Worm (Caenorhabditis elegans) whole organism, young adult: Measurements from ENCODE around the gene F52H2.5.

Experiments
- C17E4.6 ChIP-seq: fragments of 200-800 bp; sonication (Bioruptor generic); IDR thresholded peaks from 2 replicates; pipeline ENCODE4 v1.3.6; 2022; ENCODE audit warnings: missing genetic modification reagents, missing genetic modification characterization, missing compliant biosample characterization
- D2030.7 ChIP-seq: fragments of 200-800 bp; sonication (Bioruptor generic); IDR thresholded peaks from 2 replicates; pipeline ENCODE4 v1.3.6; 2022; ENCODE audit warnings: missing genetic modification reagents, missing genetic modification characterization, missing compliant biosample characterization
- F10E7.11 ChIP-seq: sonication (generic microtip); optimal IDR thresholded peaks from 2 replicates; lab custom pipeline; 2017; ENCODE audit warnings: mild to moderate bottlenecking, missing genetic modification characterization, moderate library complexity, missing compliant biosample characterization
- F33H1.4 ChIP-seq: fragments of 200-800 bp; sonication (Bioruptor generic); IDR thresholded peaks from 2 replicates; pipeline ENCODE4 v1.3.6; 2022; ENCODE audit warnings: missing genetic modification reagents, missing genetic modification characterization, missing compliant biosample characterization
- F55B11.4 ChIP-seq: sonication (generic microtip); optimal IDR thresholded peaks from 2 replicates; lab custom pipeline; 2016; ENCODE audit warnings: missing compliant biosample characterization, missing genetic modification characterization, borderline replicate concordance; ENCODE audit not compliant: insufficient read depth
- K11D2.4 ChIP-seq: fragments of 200-800 bp; sonication (Bioruptor generic); IDR thresholded peaks from 2 replicates; pipeline ENCODE4 v1.3.6; 2022; ENCODE audit warnings: missing genetic modification reagents, missing genetic modification characterization, missing compliant biosample characterization
- Y56A3A.18 ChIP-seq: fragments of 200-800 bp; sonication (Bioruptor generic); IDR thresholded peaks from 2 replicates; pipeline ENCODE4 v1.3.6; 2022; ENCODE audit warnings: missing genetic modification reagents, missing genetic modification characterization, missing compliant biosample characterization
- Y67H2A.10 ChIP-seq: fragments of 200-800 bp; sonication (Bioruptor generic); conservative IDR thresholded peaks from 2 replicates; pipeline ENCODE4 v1.3.6; 2022; ENCODE audit warnings: missing genetic modification reagents, missing genetic modification characterization, missing compliant biosample characterization
- attf-5 ChIP-seq: fragments of 200-800 bp; sonication (Bioruptor generic); optimal IDR thresholded peaks from 2 replicates; lab custom pipeline; 2018; ENCODE audit warnings: mild to moderate bottlenecking, missing genetic modification characterization, missing compliant biosample characterization
- ceh-100 ChIP-seq: fragments of 200-800 bp; sonication (Bioruptor generic); IDR thresholded peaks from 2 replicates; pipeline ENCODE4 v1.3.6; 2022; ENCODE audit warnings: missing genetic modification reagents, missing genetic modification characterization, missing compliant biosample characterization
- ceh-40 ChIP-seq: fragments of 200-800 bp; sonication (Bioruptor generic); IDR thresholded peaks from 2 replicates; pipeline ENCODE4 v1.3.6; 2022; ENCODE audit warnings: missing genetic modification characterization, missing compliant biosample characterization
- ceh-79 ChIP-seq: sonication (generic microtip); optimal IDR thresholded peaks from 2 replicates; lab custom pipeline; 2017; ENCODE audit warnings: mild to moderate bottlenecking, missing genetic modification characterization, missing compliant biosample characterization
- chd-7 ChIP-seq: sonication (generic microtip); optimal IDR thresholded peaks from 2 replicates; lab custom pipeline; 2016; ENCODE audit warnings: mild to moderate bottlenecking, missing genetic modification characterization, moderate library complexity, missing compliant biosample characterization
- die-1 ChIP-seq: sonication (generic microtip); optimal IDR thresholded peaks from 2 replicates; lab custom pipeline; 2016; ENCODE audit warnings: missing genotype, mild to moderate bottlenecking, missing genetic modification characterization, missing compliant biosample characterization
- ets-4 ChIP-seq: fragments of 200-800 bp; sonication (Bioruptor generic); optimal IDR thresholded peaks from 2 replicates; lab custom pipeline; 2018; ENCODE audit warnings: mild to moderate bottlenecking, missing genetic modification characterization, missing compliant biosample characterization
- fkh-3 ChIP-seq: sonication (generic microtip); optimal IDR thresholded peaks from 2 replicates; lab custom pipeline; 2016; ENCODE audit warnings: mild to moderate bottlenecking, missing genetic modification characterization, missing compliant biosample characterization
- hmg-1.2 ChIP-seq: fragments of 200-800 bp; sonication (Bioruptor generic); IDR thresholded peaks from 2 replicates; pipeline ENCODE4 v1.3.6; 2022; ENCODE audit warnings: missing genetic modification reagents, missing genetic modification characterization, missing compliant biosample characterization
- lin-26 ChIP-seq: fragments of 200-800 bp; sonication (Bioruptor generic); IDR thresholded peaks from 2 replicates; pipeline ENCODE4 v1.3.6; 2022; ENCODE audit warnings: missing genetic modification reagents, missing genetic modification characterization, missing compliant biosample characterization
- lin-35 ChIP-seq, 3 experiments: fragments of 150-350 bp in 2 of 3; sonication (generic microtip) in 1 of 3; optimal IDR thresholded peaks; 2 replicates each; lab custom pipeline; 2014 to 2018; ENCODE audit warnings: missing biosample characterization in 3 of 3, missing genetic modification characterization in 3 of 3, missing genetic modification reagents in 3 of 3
- lir-1 ChIP-seq: fragments of 200-800 bp; sonication (Bioruptor generic); conservative IDR thresholded peaks from 2 replicates; pipeline ENCODE4 v1.3.6; 2022; ENCODE audit warnings: missing genetic modification reagents, missing genetic modification characterization, missing compliant biosample characterization
- lsl-1 ChIP-seq: fragments of 200-800 bp; sonication (Bioruptor generic); optimal IDR thresholded peaks from 2 replicates; lab custom pipeline; 2018; ENCODE audit warnings: mild to moderate bottlenecking, missing genetic modification characterization, moderate library complexity, missing compliant biosample characterization
- madf-10 ChIP-seq: sonication (generic microtip); optimal IDR thresholded peaks from 2 replicates; lab custom pipeline; 2016; ENCODE audit warnings: mild to moderate bottlenecking, missing genetic modification characterization, missing compliant biosample characterization
- madf-8 ChIP-seq: fragments of 200-800 bp; sonication (Bioruptor generic); conservative IDR thresholded peaks from 2 replicates; pipeline ENCODE4 v1.3.6; 2022; ENCODE audit warnings: missing genetic modification reagents, missing genetic modification characterization, missing compliant biosample characterization
- nfyb-1 ChIP-seq: fragments of 200-800 bp; sonication (Bioruptor generic); IDR thresholded peaks from 2 replicates; pipeline ENCODE4 v1.3.6; 2022; ENCODE audit warnings: missing genetic modification reagents, missing genetic modification characterization, missing compliant biosample characterization
- nhr-179 ChIP-seq: sonication (generic microtip); optimal IDR thresholded peaks from 2 replicates; lab custom pipeline; 2016; ENCODE audit warnings: mild to moderate bottlenecking, missing genetic modification characterization, missing compliant biosample characterization
- rcor-1 ChIP-seq: fragments of 200-800 bp; sonication (Bioruptor generic); IDR thresholded peaks from 2 replicates; pipeline ENCODE4 v1.3.6; 2022; ENCODE audit warnings: missing genetic modification reagents, missing genetic modification characterization, missing compliant biosample characterization
- sdz-38 ChIP-seq: sonication (generic microtip); optimal IDR thresholded peaks from 2 replicates; lab custom pipeline; 2016; ENCODE audit warnings: missing genotype, missing genetic modification characterization, missing compliant biosample characterization
- snpc-1.1 ChIP-seq: sonication (generic microtip); optimal IDR thresholded peaks from 2 replicates; lab custom pipeline; 2017; ENCODE audit warnings: missing genetic modification characterization, mild to moderate bottlenecking, missing compliant biosample characterization, antibody characterized with exemption, moderate library complexity, missing genotype, missing genetic modification reagents; ENCODE audit not compliant: insufficient read depth
- snpc-1.3 ChIP-seq: sonication (generic microtip); optimal IDR thresholded peaks from 2 replicates; lab custom pipeline; 2017; ENCODE audit warnings: missing genetic modification characterization, mild to moderate bottlenecking, missing compliant biosample characterization, antibody characterized with exemption, moderate library complexity, missing genotype, missing genetic modification reagents; ENCODE audit not compliant: insufficient read depth
- somi-1 ChIP-seq: fragments of 200-800 bp; sonication (Bioruptor generic); optimal IDR thresholded peaks from 2 replicates; lab custom pipeline; 2018; ENCODE audit warnings: mild to moderate bottlenecking, missing genetic modification characterization, missing compliant biosample characterization
- tbx-9 ChIP-seq: sonication (generic microtip); optimal IDR thresholded peaks from 2 replicates; lab custom pipeline; 2016; ENCODE audit warnings: borderline replicate concordance, missing genetic modification characterization, inconsistent platforms, missing compliant biosample characterization
- unc-130 ChIP-seq: sonication (generic microtip); optimal IDR thresholded peaks from 2 replicates; lab custom pipeline; 2016; ENCODE audit warnings: missing genetic modification reagents, missing genetic modification characterization, missing compliant biosample characterization
- unc-62 ChIP-seq: fragments of 150-350 bp; optimal IDR thresholded peaks from 2 replicates; lab custom pipeline; 2014; ENCODE audit warnings: missing biosample characterization, missing genetic modification reagents, missing genetic modification characterization
- ztf-18 ChIP-seq: sonication (generic microtip); optimal IDR thresholded peaks from 2 replicates; lab custom pipeline; 2016; ENCODE audit warnings: missing genotype, mild to moderate bottlenecking, missing genetic modification characterization, missing compliant biosample characterization
- ztf-6 ChIP-seq: fragments of 200-800 bp; sonication (Bioruptor generic); IDR thresholded peaks from 2 replicates; pipeline ENCODE4 v1.3.6; 2022; ENCODE audit warnings: missing genetic modification reagents, missing genetic modification characterization, missing compliant biosample characterization

Gene F52H2.5

DNA sequence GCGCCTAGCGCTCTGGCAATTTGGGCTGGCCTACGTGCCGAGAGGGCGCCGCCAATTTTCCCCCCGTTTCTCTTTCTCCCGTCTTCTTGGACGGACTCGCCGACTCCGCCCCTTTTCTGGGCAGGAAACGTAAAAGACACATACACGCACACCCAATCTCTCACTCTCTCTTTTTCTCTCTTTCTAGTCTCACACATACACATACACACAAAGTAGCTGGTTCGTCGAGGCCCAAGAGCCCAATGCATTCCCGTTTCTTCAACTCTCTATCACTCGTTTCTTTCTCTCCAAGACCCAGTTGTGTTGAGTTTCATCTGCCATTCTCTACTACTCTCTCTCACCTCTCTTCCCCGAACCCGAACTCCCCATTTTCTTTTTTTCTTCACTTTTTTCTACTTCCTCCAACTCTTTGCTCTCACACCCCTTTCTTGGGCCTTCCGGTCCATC lies 39.0 kb upstream of the F52H2.5 start (continued):
- TF ChIP-seq snpc-1.1 (tag; lab: Kevin White, UChicago): no peak
- no peak for TF ChIP-seq ceh-100 (GFP tag; lab: Robert Waterston, UW)
- no peak for TF ChIP-seq lsl-1
- no peak for TF ChIP-seq F10E7.11
- TF ChIP-seq somi-1 (GFP tag; lab: Kevin White, UChicago): peak; percentile 57
- TF ChIP-seq unc-62 (GFP tag; lab: Kevin White, UChicago): no peak
- TF ChIP-seq nfyb-1 (GFP tag; lab: Robert Waterston, UW): peak; percentile 67; the same call in 1 of the 2 replicates
- TF ChIP-seq lir-1 (GFP tag; lab: Robert Waterston, UW): no peak
- TF ChIP-seq F33H1.4: no peak
- TF ChIP-seq rcor-1 (GFP tag; lab: Robert Waterston, UW): no peak
- TF ChIP-seq attf-5 (GFP tag; lab: Kevin White, UChicago): peak; percentile 36
- TF ChIP-seq ceh-40 (GFP tag; lab: Robert Waterston, UW): no peak
- no peak for TF ChIP-seq D2030.7 (GFP tag; lab: Robert Waterston, UW)
- TF ChIP-seq unc-130 (GFP tag; lab: Kevin White, UChicago): no peak
- TF ChIP-seq nhr-179 (tag; lab: Kevin White, UChicago): no peak
- TF ChIP-seq snpc-1.3: no peak
- no peak for TF ChIP-seq sdz-38 (tag; lab: Kevin White, UChicago)
- 0 out of 2 replicates have a peak, but pooled peaks have one; percentile 36 for TF ChIP-seq lin-26
- TF ChIP-seq chd-7: peak; percentile 40
- TF ChIP-seq lin-35 (GFP tag; optimal IDR thresholded peaks at IDR 0.05; lab: Kevin White, UChicago): peak in 1 of 3 experiments; percentile 5

DNA sequence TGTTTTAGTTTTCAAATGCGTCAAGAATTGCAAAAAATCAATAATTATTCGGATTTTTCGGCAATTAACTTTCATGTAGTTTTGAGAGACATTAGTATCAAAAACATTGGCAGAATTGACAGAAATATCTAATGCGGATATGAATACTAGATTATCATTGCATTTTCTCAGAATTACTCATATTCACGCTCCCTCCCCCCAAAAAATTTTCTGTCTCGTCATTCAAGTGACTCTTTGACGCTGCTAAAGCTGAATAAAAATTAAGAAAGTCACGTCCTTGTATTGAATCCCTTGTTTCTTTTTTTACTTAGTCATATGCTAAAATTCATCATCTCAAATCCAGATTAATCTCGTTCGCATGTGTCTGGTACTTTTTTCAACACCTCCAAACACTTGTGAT lies 36.7 kb upstream of the F52H2.5 start:
- no peak for TF ChIP-seq K11D2.4
- no peak for TF ChIP-seq die-1 (tag; lab: Kevin White, UChicago)
- TF ChIP-seq ets-4 (GFP tag; lab: Kevin White, UChicago): no peak
- TF ChIP-seq Y67H2A.10: no peak
- TF ChIP-seq ztf-18: no peak
- TF ChIP-seq F55B11.4 (tag; lab: Kevin White, UChicago): no peak
- TF ChIP-seq ceh-100 (GFP tag; lab: Robert Waterston, UW): no peak
- no peak for TF ChIP-seq tbx-9 (tag; lab: Kevin White, UChicago)
- no peak for TF ChIP-seq lin-35 (GFP tag; optimal IDR thresholded peaks at IDR 0.05; lab: Kevin White, UChicago)
- no peak for TF ChIP-seq hmg-1.2 (GFP tag; lab: Robert Waterston, UW)
- TF ChIP-seq ceh-79 (tag; lab: Kevin White, UChicago): no peak
- no peak for TF ChIP-seq madf-8
- TF ChIP-seq Y56A3A.18 (GFP tag; lab: Robert Waterston, UW): no peak
- TF ChIP-seq attf-5 (GFP tag; lab: Kevin White, UChicago): no peak
- no peak for TF ChIP-seq ztf-6 (GFP tag; lab: Robert Waterston, UW)
- no peak for TF ChIP-seq C17E4.6
- TF ChIP-seq fkh-3 (tag; lab: Kevin White, UChicago): no peak
- TF ChIP-seq, all 124 proteins: peak for 0

DNA sequence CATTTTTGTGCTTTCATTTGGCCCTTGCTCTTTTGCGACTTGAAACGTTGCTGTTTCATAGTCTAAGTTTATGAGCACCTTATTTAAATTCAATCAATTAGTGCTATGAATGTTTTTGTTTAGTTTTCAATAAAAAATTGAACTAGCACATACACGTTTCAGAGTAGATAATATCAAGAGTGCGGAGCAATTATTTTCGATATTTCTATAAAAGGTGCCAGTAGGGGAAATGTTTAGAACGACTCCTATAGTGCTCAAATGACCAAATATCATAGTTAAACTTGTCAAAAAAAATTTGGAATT lies 35.8 kb upstream of the F52H2.5 start:
- TF ChIP-seq sdz-38 (tag; lab: Kevin White, UChicago) (no peak), madf-10 (tag; lab: Kevin White, UChicago) (no peak)
